Fruit fly (Drosophila melanogaster): ENCODE measurements around the gene RpL34a.

RpL34a gene

DNA sequence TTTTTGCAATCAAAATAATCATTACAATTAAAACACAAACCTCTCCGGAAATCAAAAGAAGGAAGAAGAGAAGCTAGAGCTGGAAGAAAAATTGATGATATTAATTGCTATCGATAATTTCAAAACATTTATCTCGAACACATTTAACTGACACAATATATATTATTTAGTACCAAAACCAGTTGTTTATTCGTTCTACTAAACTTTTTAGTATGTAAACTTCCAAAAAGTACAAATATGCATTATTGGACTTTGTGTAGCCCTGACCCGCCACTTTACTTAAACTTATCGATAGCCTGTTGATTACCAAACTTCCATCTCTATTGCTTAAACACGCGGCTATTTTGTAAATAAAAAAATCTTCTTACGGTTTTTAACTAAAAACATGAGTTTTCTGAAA is at the start of gene RpL34a, which contains the start of gene Trmt61 (continued):
- TF ChIP-seq fu2 (GFP tag; optimal IDR thresholded peaks at IDR 0.05): peak; percentile 60
- TF ChIP-seq danr (GFP tag; IDR thresholded peaks at IDR 0.05): peak; percentile 41; the same call in 1 of the 2 replicates
- TF ChIP-seq fru (optimal IDR thresholded peaks at IDR 0.05): no peak
- TF ChIP-seq D19B (GFP tag; optimal IDR thresholded peaks at IDR 0.05): peak; percentile 67
- TF ChIP-seq CG17385 (GFP tag; optimal IDR thresholded peaks at IDR 0.05): peak; percentile 99
- no peak for TF ChIP-seq ab (GFP tag; optimal IDR thresholded peaks at IDR 0.05)
- peak; percentile 77 for TF ChIP-seq ems (GFP tag; optimal IDR thresholded peaks at IDR 0.05)
- TF ChIP-seq zfh1 (GFP tag; IDR thresholded peaks at IDR 0.05): peak; percentile 71
- peak; percentile 36; the same call in 1 of the 2 replicates for TF ChIP-seq tna (GFP tag; IDR thresholded peaks at IDR 0.05; ENCODE audit: partially characterized antibody)
- peak; percentile 83 for TF ChIP-seq tap (tag; optimal IDR thresholded peaks at IDR 0.05)
- TF ChIP-seq Hsf (GFP tag; optimal IDR thresholded peaks at IDR 0.05): peak; percentile 86
- TF ChIP-seq CG8765 (GFP tag; IDR thresholded peaks at IDR 0.05): no peak
- TF ChIP-seq CG11085 (GFP tag; IDR thresholded peaks at IDR 0.05): peak; percentile 68
- peak; percentile 95 for TF ChIP-seq Ets65A (GFP tag)
- TF ChIP-seq hkb (optimal IDR thresholded peaks at IDR 0.05): no peak
- peak; percentile 88 for TF ChIP-seq hkb (GFP tag; IDR thresholded peaks at IDR 0.05)
- peak in 1 of 2 experiments; percentile 77 for TF ChIP-seq bsh (GFP tag; optimal IDR thresholded peaks at IDR 0.05)
- peak; percentile 92 for TF ChIP-seq CG31441 (GFP tag; IDR thresholded peaks at IDR 0.05)
- TF ChIP-seq CG10565 (GFP tag; optimal IDR thresholded peaks at IDR 0.05): peak; percentile 35
- TF ChIP-seq z (GFP tag; IDR thresholded peaks at IDR 0.05): no peak
- peak; percentile 94 for TF ChIP-seq Meics (GFP tag; optimal IDR thresholded peaks at IDR 0.05)
- TF ChIP-seq CG15479 (GFP tag; optimal IDR thresholded peaks at IDR 0.05): peak; percentile 24
- no peak for TF ChIP-seq MESR4 (GFP tag; optimal IDR thresholded peaks at IDR 0.05)
- peak; percentile 41 for TF ChIP-seq jing (GFP tag; optimal IDR thresholded peaks at IDR 0.05)
- peak; percentile 84 for TF ChIP-seq stwl (tag; optimal IDR thresholded peaks at IDR 0.05)
- peak; percentile 76 for TF ChIP-seq CG2875 (GFP tag; optimal IDR thresholded peaks at IDR 0.05)
- TF ChIP-seq ATbp (GFP tag; optimal IDR thresholded peaks at IDR 0.05): peak; percentile 86
- peak; percentile 56 for TF ChIP-seq Ada2b (GFP tag; IDR thresholded peaks at IDR 0.05)
- peak; percentile 79 for TF ChIP-seq vvl (GFP tag; IDR thresholded peaks at IDR 0.05)
- TF ChIP-seq CG7372 (GFP tag; IDR thresholded peaks at IDR 0.05): peak; percentile 66
- peak; percentile 80 for TF ChIP-seq Xbp1 (GFP tag; optimal IDR thresholded peaks at IDR 0.05)
- TF ChIP-seq klu (GFP tag; IDR thresholded peaks at IDR 0.05): peak; percentile 41; the same call in 1 of the 2 replicates
- peak; percentile 69 for TF ChIP-seq pum (GFP tag; optimal IDR thresholded peaks at IDR 0.05)
- TF ChIP-seq sens-2 (GFP tag; IDR thresholded peaks at IDR 0.05): 0 out of 2 replicates have a peak, but pooled peaks have one; percentile 25
- peak; percentile 90 for TF ChIP-seq CG2712 (tag; optimal IDR thresholded peaks at IDR 0.05)
- TF ChIP-seq slbo (GFP tag; IDR thresholded peaks at IDR 0.05): peak; percentile 73
- TF ChIP-seq CG6272 (GFP tag; IDR thresholded peaks at IDR 0.05): peak; percentile 45
- peak; percentile 93 for TF ChIP-seq gcm (GFP tag; optimal IDR thresholded peaks at IDR 0.05)
- peak; percentile 35; the same call in 1 of the 2 replicates for TF ChIP-seq toy (GFP tag; IDR thresholded peaks at IDR 0.05)
- peak; percentile 84 for TF ChIP-seq vnd (GFP tag; IDR thresholded peaks at IDR 0.05; ENCODE audit: partially characterized antibody)
- TF ChIP-seq H2.0 (GFP tag; IDR thresholded peaks at IDR 0.05): no peak
- peak; percentile 34; the same call in 1 of the 2 replicates for TF ChIP-seq CG11247 (GFP tag; IDR thresholded peaks at IDR 0.05)
- TF ChIP-seq CG14710 (tag; optimal IDR thresholded peaks at IDR 0.05): peak; percentile 95
- peak; percentile 83 for TF ChIP-seq amos (GFP tag; IDR thresholded peaks at IDR 0.05; ENCODE audit: partially characterized antibody)
- no peak for TF ChIP-seq gt (GFP tag; IDR thresholded peaks at IDR 0.05)
- peak; percentile 84 for TF ChIP-seq CG11695 (GFP tag; IDR thresholded peaks at IDR 0.05)
- TF ChIP-seq Drgx (GFP tag; IDR thresholded peaks at IDR 0.05): no peak; the same call in 1 of the 2 replicates
- peak; percentile 82 for TF ChIP-seq fd3F (GFP tag; optimal IDR thresholded peaks at IDR 0.05)
- TF ChIP-seq Nf-YB (GFP tag; optimal IDR thresholded peaks at IDR 0.05): peak; percentile 81
- TF ChIP-seq fd64A (GFP tag; optimal IDR thresholded peaks at IDR 0.05): peak; percentile 89
- TF ChIP-seq Adf1 (GFP tag; IDR thresholded peaks at IDR 0.05): peak; percentile 44; the same call in 1 of the 2 replicates
- TF ChIP-seq Gsc (GFP tag; IDR thresholded peaks at IDR 0.05): no peak
